Fruit fly (Drosophila melanogaster) Kc167 (cell line): ENCODE data around the gene CG9132.

Experiments
- Myc ChIP-seq: fragments of >200 bp; optimal IDR thresholded peaks from 2 replicates; lab custom pipeline; 2017; ENCODE audit warnings: missing external identifiers
- Sin3A ChIP-seq: fragments of >200 bp; optimal IDR thresholded peaks from 2 replicates; lab custom pipeline; 2018; ENCODE audit warnings: missing external identifiers
- h ChIP-seq: fragments of >200 bp; optimal IDR thresholded peaks from 3 replicates; lab custom pipeline; 2018; ENCODE audit warnings: missing external identifiers
- insv ChIP-seq: fragments of >200 bp; optimal IDR thresholded peaks from 3 replicates; lab custom pipeline; 2018; ENCODE audit warnings: missing external identifiers
- psq ChIP-seq: fragments of >200 bp; optimal IDR thresholded peaks from 2 replicates; lab custom pipeline; 2017; ENCODE audit warnings: missing external identifiers
- ttk ChIP-seq: sonication (Bioruptor generic); optimal IDR thresholded peaks from 2 replicates; lab custom pipeline; 2017; ENCODE audit warnings: missing external identifiers

CG9132 gene

DNA sequence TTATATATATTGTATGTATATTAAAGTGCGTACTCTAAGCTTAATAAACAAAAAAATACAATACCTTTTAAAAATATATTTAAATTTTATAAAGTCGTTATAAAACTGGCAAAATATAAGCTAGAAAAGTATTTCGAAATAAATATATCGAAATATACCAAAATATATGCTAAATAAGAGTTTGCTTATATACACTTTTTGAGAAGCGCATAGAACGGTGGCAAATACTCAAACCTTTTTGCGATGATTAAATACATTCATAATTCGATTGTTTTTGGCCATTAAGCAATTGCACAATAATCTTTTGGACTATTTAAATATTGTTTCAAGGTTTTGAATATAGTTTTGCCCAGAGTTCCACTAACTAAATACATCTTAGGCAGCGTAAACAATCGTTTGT lies 8.6 kb upstream of the CG9132 start:
- TF ChIP-seq Sin3A, result no peak
- TF ChIP-seq ttk, result no peak
- no peak for TF ChIP-seq h (lab: Kevin White, UChicago)
- TF ChIP-seq Myc, result no peak
- no peak for TF ChIP-seq insv
- TF ChIP-seq psq (lab: Kevin White, UChicago), result no peak

DNA sequence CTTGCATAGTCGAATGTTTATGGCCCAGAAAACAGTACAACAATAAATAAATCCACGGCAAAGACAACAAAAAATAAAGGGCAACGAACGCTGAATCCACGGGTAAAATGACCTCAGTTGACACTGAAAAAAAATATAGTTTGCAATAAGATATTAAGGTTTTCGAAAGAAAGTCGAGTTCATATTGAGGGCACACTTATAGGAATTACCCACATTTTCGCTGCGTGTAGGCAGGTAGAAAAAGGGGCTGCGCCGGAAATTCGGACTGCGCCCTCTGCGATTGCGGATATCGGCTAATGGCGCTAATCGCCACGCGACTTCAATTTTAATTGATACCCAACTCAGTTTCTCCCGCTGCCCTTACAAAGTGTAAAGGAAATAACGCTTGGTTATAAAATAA lies 8.1 kb upstream of the CG9132 start:
- TF ChIP-seq ttk, result no peak
- TF ChIP-seq Myc, result no peak
- TF ChIP-seq psq (lab: Kevin White, UChicago), result no peak
- no peak for TF ChIP-seq Sin3A
- no peak for TF ChIP-seq insv
- no peak for TF ChIP-seq h (lab: Kevin White, UChicago)

DNA sequence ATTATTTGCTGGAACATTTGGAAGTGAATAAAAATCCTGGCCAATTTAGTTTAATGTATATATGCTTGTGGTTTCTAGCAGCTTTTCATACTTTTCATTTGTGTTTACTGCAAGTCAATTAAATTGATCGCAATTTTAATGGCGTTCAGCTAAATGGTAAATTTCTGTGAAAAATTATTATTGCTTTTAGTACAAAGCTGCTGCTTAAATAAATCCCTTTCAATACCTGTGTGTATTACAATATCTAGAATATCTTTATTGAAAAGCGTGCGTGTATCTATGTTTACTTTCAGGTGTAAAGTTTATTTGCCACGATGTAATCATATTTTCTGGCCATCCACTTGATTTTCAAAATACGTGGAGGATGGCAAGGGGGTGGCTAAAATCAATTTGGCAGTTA lies 5.3 kb upstream of the CG9132 start, which contains the start of gene ppk28:
Gene ppk28, plus strand, starts transcription at position 301 of the 400 bp plus-strand sequence.
- no peak for TF ChIP-seq insv
- TF ChIP-seq h (lab: Kevin White, UChicago), result no peak
- TF ChIP-seq Myc, result no peak
- TF ChIP-seq psq (lab: Kevin White, UChicago), result no peak
- TF ChIP-seq Sin3A, result no peak
- TF ChIP-seq ttk, result no peak

DNA sequence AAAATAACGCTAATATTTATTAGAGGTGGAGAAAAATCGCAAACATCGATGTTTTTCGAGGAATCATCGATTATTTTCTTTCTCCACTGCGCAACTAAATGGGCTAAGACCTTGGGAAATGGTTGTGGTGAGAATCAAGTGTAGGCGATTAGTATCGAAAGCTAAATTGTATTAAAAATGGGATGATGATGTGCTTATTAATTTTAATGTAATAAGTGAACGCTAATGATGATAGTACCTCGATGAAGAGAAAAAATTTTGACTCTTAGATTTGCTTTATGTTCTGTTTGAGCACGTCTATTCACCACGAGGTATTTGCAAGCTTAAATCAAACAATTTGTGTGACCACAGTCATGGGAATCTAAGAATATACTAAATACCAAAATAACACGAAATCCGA lies 2.8 kb upstream of the CG9132 start, which contains the start of the genes Rai1 and CG13005:
Gene Rai1, minus strand, starts transcription at position 46 of the 400 bp plus-strand sequence.
Gene CG13005, plus strand, starts transcription at position 352 of the 400 bp plus-strand sequence.
- TF ChIP-seq psq (lab: Kevin White, UChicago) (no peak), ttk (no peak), insv (no peak), Myc (no peak), h (lab: Kevin White, UChicago) (no peak), Sin3A (no peak)

DNA sequence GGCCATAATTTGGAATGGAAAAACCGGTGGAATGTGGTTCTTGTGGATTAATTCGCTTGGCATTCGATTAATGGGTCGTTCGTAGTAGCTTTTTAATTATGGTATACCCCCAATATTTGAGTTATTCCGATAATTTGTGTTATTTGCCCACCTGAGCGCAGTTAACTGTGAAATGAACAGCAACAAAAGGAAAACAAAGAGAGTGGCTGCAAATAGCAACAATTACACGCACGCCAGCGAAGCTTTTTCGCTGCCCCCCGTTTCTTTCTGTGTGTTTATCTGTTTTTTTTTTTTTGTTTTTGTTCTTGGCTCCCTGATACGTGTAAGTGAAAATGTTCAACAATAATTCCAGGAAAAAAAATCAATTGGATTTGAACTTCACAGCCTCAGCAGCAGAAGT lies 596 bp downstream of the CG9132 start:
- no peak for TF ChIP-seq Myc
- TF ChIP-seq insv, result no peak
- TF ChIP-seq h (lab: Kevin White, UChicago), result no peak
- no peak for TF ChIP-seq Sin3A
- no peak for TF ChIP-seq psq (lab: Kevin White, UChicago)
- no peak for TF ChIP-seq ttk

DNA sequence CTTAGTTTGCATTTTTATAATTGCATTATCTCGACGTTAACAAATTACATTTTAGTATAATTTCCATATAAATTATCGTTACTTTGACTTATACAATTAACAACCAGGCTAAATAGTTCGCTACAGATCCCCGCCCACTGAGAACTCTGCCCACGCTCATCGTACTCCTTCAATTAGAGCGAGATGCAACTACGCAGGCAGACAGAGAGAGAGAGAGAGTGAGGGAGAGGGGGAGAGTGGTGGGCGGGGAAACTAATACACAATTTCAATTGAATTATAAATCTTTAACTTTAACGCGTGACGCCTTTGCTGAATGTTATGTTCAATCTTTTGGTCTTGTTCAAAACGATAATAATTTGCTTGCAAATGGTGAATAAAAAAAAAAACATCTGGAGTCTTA lies 2.3 kb downstream of the CG9132 start:
- TF ChIP-seq ttk, result no peak

DNA sequence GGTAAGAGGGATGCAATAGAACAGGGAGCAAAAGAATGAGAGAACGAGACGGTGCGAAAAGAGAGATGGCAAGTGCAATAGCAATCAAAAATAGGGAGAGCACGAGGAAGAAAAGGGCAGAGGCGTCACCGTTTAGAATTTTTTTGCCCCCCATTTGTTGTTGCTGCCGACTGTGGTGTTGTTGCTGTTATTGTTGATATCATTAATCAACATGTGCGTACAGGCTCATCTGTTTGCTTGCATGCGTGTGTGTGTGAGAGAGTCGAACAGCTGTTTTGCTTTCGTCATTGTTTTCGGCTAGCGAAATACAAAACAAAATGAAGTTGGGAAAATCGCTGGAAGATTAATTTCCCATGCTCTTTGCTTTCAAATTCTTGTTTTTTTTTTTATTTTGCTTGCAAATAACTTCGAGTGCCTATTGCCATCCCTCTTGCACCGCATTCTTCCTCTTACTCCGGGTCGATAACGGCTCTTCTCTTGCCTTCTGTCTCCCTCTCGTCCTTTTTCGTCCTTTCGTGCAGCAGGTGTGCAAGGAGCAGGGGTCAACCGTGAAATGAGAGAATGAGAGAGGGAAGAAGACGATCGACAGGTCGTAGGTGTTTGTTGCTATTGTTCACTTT lies 7.3 kb downstream of the CG9132 start:
- TF ChIP-seq Sin3A (no peak), Myc (no peak), h (lab: Kevin White, UChicago) (no peak), psq (lab: Kevin White, UChicago) (no peak), insv (no peak), ttk (no peak)

DNA sequence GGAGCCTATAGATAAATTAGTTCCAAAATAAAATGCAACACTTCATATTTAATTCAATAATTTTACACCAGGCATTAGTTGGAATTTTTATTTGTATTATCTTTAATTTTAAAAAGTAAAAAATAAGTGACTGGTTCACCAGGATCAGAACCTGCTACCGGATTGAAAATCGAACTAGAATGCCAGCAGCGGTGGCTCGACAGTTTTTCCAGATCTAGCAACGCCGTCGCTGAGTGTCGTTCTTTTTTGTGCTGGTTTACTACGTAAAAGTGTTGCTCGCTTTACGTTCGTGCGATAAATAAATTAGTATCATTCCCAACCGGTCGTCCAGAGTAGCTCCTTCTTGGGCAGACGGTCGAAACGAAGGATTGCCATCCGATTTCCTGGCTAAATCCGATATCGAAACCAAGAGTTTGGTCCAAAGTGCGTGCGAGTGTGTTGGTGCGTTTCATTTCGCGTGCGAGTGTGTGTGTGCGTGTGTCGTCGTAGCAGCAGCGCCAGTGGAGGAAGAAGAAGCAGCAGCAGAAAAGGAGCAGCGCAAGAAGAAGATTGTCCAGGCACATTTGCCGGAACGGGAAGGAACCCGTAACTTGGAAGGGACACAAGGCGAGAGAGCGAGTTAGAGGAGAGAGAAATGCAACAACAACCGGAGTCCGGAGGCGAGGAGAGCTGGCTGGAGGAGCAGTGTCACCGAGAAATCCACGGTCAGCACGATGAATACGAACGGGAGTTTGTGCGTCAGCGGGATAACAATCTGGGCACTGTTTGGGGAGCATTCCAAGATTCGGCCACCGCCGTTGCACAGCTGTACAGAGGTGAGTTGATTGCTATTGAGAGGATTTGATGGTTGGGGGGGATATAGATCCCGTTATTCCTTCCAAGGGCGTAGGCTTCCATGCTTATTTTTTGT lies 8.3 kb downstream of the CG9132 start, which contains the start of gene CG4768:
Gene CG4768, plus strand, starts transcription at position 200 of the 910 bp plus-strand sequence.
- no peak for TF ChIP-seq h (lab: Kevin White, UChicago)
- TF ChIP-seq psq (lab: Kevin White, UChicago), result no peak
- TF ChIP-seq ttk, result no peak
- TF ChIP-seq Sin3A, result no peak
- no peak for TF ChIP-seq Myc
- no peak for TF ChIP-seq insv

DNA sequence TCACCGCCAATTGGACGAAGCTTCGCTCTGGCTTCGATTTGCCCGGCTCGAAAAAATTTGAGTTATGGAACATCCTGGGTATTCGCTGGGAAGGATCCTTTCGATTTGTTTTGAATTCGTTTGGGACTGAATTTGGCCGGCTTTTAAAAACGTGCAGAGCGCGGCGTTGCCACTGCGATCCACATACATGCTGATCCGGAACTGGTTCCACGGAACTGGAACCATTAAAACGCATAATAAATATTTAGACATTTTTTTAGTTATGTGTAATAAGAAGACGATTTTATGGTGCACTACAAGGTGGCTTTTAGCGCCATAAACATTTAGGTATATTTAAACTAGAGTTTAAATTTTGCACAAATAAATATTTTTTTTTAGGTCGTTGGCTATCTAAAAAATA lies 9.5 kb downstream of the CG9132 start, which contains the start of gene Rrp45:
Gene Rrp45, minus strand, starts transcription at position 209 of the 400 bp plus-strand sequence.
- TF ChIP-seq psq (lab: Kevin White, UChicago), result no peak
- TF ChIP-seq Sin3A, result no peak
- TF ChIP-seq h (lab: Kevin White, UChicago), result no peak
- no peak for TF ChIP-seq insv

DNA sequence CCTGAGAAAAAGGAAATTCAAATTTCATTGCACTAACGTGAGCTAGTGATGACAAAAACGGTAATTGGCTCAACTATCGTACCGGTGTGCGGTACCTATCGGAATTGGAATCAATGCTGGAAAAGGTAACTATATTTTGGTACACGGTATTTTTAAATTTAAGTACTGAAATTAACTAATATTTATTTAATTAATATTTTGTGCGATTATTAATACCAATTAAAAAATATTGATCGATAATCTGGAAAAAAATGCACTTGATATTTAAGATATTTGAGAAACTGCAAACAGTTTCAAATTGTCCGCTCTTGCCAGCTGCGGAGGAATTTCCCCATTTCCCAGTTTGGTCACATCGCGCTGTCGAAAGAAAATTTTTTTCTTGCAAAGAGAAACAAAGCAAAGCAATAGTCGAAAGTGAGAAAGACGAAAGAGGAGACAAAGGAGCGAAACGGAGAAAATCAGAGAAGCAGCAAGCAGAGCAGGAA lies 13.1 kb downstream of the CG9132 start:
- TF ChIP-seq insv (no peak), Sin3A (no peak), Myc (no peak), h (lab: Kevin White, UChicago) (no peak), ttk (no peak), psq (lab: Kevin White, UChicago) (no peak)

DNA sequence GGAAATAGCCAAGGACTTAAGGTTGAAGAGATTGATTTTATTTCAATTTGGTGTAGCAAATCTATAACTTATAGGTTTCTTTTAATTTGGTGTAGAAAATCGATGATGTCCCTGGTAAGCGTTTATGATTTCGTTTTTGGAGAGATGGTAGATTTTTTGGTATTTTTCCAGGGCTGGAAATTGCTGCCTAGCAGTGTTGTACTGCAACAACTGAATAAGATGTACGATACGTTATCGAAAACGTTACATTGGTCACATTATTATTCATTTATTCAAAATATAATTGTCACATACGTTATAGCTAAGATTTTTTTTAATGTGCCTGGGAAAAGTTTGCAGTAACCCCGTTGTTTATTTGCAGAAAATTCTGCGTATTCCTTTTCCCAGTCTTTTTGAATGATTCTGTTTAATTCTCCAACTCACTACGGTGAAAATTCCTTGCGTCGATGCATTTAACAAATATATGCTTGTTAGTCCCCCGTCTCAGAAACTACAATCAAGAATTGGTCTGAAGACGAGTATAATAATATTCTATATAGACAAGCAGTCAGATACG lies 13.6 kb downstream of the CG9132 start, which contains the start of the genes CG9609 and Sap30:
Gene CG9609, minus strand, starts transcription at position 149 of the 556 bp plus-strand sequence.
Gene Sap30, plus strand, starts transcription at position 424 of the 556 bp plus-strand sequence.
- TF ChIP-seq Sin3A (no peak), ttk (no peak), h (lab: Kevin White, UChicago) (no peak), psq (lab: Kevin White, UChicago) (no peak), insv (no peak), Myc (no peak)

DNA sequence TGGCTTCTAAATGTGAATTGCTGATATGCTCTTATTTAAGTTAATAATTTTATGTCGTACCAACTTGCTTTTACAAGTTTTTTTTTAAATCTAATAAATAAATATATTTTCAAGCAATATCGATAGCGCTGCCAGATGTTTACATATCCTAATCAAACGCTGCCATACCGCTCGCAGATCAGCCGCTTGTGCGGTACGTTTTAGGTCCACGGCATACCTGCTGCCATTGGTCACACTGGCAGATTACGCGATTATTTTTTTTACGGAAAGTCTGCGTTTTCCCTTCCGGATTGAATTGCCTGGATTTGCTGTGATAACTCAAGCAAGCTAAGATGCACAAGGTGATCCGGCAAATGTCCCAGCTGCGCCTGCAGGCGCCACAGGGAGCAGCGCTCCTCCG lies 16.8 kb downstream of the CG9132 start, which contains the start of gene mRpL22:
Gene mRpL22, plus strand, starts transcription at position 191 of the 400 bp plus-strand sequence.
- TF ChIP-seq ttk (no peak), Sin3A (no peak), psq (lab: Kevin White, UChicago) (no peak), h (lab: Kevin White, UChicago) (no peak), Myc (no peak), insv (no peak)
